Worm (Caenorhabditis elegans): ENCODE data around the gene txt-5.

ce11 chrV:7855382-7855994 lies 18.6 kb upstream of the txt-5 start, which contains the start of gene C37C3.2:
- no peak for TF ChIP-seq dao-5 (tag; optimal IDR thresholded peaks at IDR 0.05)
- no peak for TF ChIP-seq W03F9.2 (tag; optimal IDR thresholded peaks at IDR 0.05)
- TF ChIP-seq him-1 (tag; optimal IDR thresholded peaks at IDR 0.05): no peak

All from whole organism, L4/young adult.